Fruit fly (Drosophila melanogaster): ENCODE measurements around the gene CG43077.

Gene CG43077

DNA sequence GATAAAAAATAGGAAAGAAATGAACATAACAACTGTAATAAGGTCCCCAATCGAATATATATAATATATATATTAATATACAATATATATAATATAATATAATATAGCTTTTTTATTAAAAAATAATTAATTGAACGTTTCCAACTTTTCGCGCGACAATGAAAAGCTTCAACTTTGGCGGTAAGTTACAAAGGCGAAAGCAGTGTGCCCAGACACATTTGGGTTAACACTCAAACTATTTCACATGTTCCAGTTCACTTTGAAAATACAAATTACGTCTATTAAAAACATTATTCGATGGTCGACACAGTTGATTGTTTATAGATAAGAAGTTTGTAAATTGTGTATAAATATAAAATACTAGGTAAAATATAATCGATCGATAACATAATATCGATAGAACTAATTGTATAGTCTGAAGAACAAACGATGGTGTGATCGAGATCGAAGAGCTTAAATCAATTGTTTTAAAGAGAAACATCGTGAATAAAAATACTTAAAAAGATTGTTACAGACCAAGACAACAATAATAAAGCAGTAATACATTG lies 37.9 kb upstream of the CG43077 start:
- TF ChIP-seq Smox (GFP tag; optimal IDR thresholded peaks at IDR 0.05) (no peak), CG4318 (GFP tag; optimal IDR thresholded peaks at IDR 0.05) (no peak), Hr39 (GFP tag; optimal IDR thresholded peaks at IDR 0.05) (no peak), CG11762 (GFP tag; optimal IDR thresholded peaks at IDR 0.05; ENCODE audit: insufficient read depth) (no peak), CG6276 (GFP tag; optimal IDR thresholded peaks at IDR 0.05) (no peak), Sox102F (GFP tag; optimal IDR thresholded peaks at IDR 0.05) (no peak), pdm3 (GFP tag; optimal IDR thresholded peaks at IDR 0.05) (no peak), CG7368 (GFP tag; optimal IDR thresholded peaks at IDR 0.05) (no peak)

dm6 chrX:17105707-17106106 lies 37.4 kb upstream of the CG43077 start, which contains the start of gene Arpc3B:
Arpc3B (minus strand) TSS chrX:17105852.
- TF ChIP-seq Hr38 (GFP tag; optimal IDR thresholded peaks at IDR 0.05) (no peak), Eip78C (GFP tag) (peak; percentile 11)

dm6 chrX:17093900-17094446 lies 25.6 kb upstream of the CG43077 start:
- TF ChIP-seq Eip78C (GFP tag), result peak; percentile 0
- no peak for TF ChIP-seq CG1621 (tag; optimal IDR thresholded peaks at IDR 0.05)

DNA sequence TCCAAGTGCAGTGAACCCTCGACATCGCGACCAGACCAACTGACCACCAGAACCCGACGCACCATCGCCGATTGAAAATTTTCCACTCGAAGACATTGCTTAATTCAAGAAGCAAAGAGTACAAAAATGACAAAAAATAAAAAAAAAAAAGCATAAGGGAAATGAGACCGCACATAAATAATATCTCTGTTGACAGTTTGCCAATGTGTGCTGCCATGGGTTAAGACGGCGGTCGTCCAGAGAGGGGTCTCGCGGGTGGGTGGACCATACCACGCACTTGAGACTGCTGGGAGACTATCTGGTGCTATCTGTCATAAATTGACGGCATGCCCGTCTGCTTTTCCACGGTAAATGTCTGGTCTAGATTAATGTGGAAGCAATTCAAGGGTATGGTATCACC lies 25.1 kb upstream of the CG43077 start:
- no peak for TF ChIP-seq CG3919 (GFP tag; optimal IDR thresholded peaks at IDR 0.05)
- TF ChIP-seq svp (GFP tag), result peak; percentile 55
- TF ChIP-seq cyc (GFP tag; optimal IDR thresholded peaks at IDR 0.05), result peak; percentile 17

DNA sequence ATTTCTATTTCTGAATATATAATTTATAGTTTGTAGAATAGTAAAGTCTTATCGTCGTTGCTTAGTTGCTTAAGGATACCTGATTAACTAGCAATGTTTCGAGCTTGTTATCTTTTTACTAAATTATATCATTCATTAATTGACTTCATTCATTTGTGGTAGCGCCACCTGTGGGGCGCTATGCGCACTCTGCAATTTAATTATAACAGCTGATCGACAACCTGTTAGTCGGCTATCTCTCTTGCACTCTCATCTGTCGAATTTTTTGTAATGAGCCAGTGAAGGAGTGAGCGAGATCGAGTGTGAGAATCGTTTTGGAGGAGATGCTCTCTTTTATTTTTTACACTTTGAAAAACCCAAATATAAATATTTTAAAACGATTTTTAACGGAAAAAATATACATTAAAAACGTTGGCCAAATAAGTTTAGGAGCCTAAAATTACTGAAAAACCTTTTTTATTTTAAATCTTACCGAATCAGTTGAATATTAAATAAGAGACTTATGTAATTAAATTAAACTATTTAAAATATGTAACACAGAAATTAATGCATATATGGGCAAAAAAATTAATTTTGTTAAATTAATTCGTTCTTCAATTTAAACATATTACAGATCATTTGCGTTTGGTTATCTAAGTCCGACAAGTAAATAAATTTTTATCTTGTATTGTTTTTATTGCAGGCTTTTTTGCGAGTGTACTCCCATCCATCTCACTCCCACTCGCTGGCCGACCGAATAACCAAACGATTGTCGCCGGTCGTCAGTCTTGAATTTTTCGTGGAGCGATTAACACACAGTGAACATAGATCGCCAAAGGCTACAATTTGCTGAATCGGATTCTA lies 23.0 kb upstream of the CG43077 start, which contains the start of the genes CG16700 and CG4991:
Gene CG16700, plus strand, starts transcription at position 793 of the 843 bp plus-strand sequence.
Gene CG4991, plus strand, starts transcription at position 793 of the 843 bp plus-strand sequence.
- TF ChIP-seq eg (GFP tag; IDR thresholded peaks at IDR 0.05), result peak; percentile 73
- no peak for TF ChIP-seq fd85E (GFP tag; optimal IDR thresholded peaks at IDR 0.05)
- TF ChIP-seq Eip75B (GFP tag; optimal IDR thresholded peaks at IDR 0.05), result peak; percentile 56
- peak; percentile 92 for TF ChIP-seq svp (GFP tag)
- TF ChIP-seq CG1621 (tag; optimal IDR thresholded peaks at IDR 0.05), result no peak
- TF ChIP-seq Eip78C (GFP tag), result peak; percentile 95
- peak; percentile 63 for TF ChIP-seq Hr4 (GFP tag; optimal IDR thresholded peaks at IDR 0.05)
- peak; percentile 70 for TF ChIP-seq topi (GFP tag; optimal IDR thresholded peaks at IDR 0.05)
- TF ChIP-seq CG9139 (GFP tag; optimal IDR thresholded peaks at IDR 0.05), result peak; percentile 0
- peak in 1 of 2 experiments; percentile 86 for TF ChIP-seq salr (GFP tag; optimal IDR thresholded peaks at IDR 0.05)
- peak; percentile 84 for TF ChIP-seq CG8632 (GFP tag; optimal IDR thresholded peaks at IDR 0.05)
- TF ChIP-seq CG31627 (GFP tag; optimal IDR thresholded peaks at IDR 0.05), result peak; percentile 52
- TF ChIP-seq CG32006 (GFP tag; optimal IDR thresholded peaks at IDR 0.05), result peak; percentile 87
- TF ChIP-seq lz (GFP tag; optimal IDR thresholded peaks at IDR 0.05), result peak; percentile 69
- peak; percentile 38 for TF ChIP-seq fkh (GFP tag; optimal IDR thresholded peaks at IDR 0.05)
- no peak for TF ChIP-seq fd59A (GFP tag; optimal IDR thresholded peaks at IDR 0.05)
- peak; percentile 79 for TF ChIP-seq CG34406 (GFP tag; optimal IDR thresholded peaks at IDR 0.05)
- peak; percentile 8 for TF ChIP-seq Ets21C (GFP tag; optimal IDR thresholded peaks at IDR 0.05)
- peak; percentile 17 for TF ChIP-seq Sox102F (GFP tag; optimal IDR thresholded peaks at IDR 0.05)
- peak; percentile 63 for TF ChIP-seq CG6808 (GFP tag; optimal IDR thresholded peaks at IDR 0.05)
- TF ChIP-seq Blimp-1 (GFP tag; optimal IDR thresholded peaks at IDR 0.05), result peak; percentile 60
- peak; percentile 70 for TF ChIP-seq achi (GFP tag; optimal IDR thresholded peaks at IDR 0.05)
- peak; percentile 66 for TF ChIP-seq dsx (GFP tag; optimal IDR thresholded peaks at IDR 0.05; ENCODE audit: poor library complexity, severe bottlenecking)
- peak; percentile 42 for TF ChIP-seq Sox14 (GFP tag; optimal IDR thresholded peaks at IDR 0.05)
- TF ChIP-seq esn (GFP tag; optimal IDR thresholded peaks at IDR 0.05), result peak; percentile 83
- peak; percentile 80 for TF ChIP-seq CG10631 (GFP tag; optimal IDR thresholded peaks at IDR 0.05)
- peak; percentile 75 for TF ChIP-seq CG4318 (GFP tag; optimal IDR thresholded peaks at IDR 0.05)
- TF ChIP-seq Eip93F (GFP tag; optimal IDR thresholded peaks at IDR 0.05), result no peak
- no peak for TF ChIP-seq CG6854 (GFP tag; optimal IDR thresholded peaks at IDR 0.05)
- peak; percentile 79 for TF ChIP-seq CG8119 (GFP tag; IDR thresholded peaks at IDR 0.05)
- peak; percentile 64 for TF ChIP-seq cyc (GFP tag; optimal IDR thresholded peaks at IDR 0.05)
- peak; percentile 76 for TF ChIP-seq CG6276 (GFP tag; optimal IDR thresholded peaks at IDR 0.05)
- TF ChIP-seq OdsH (GFP tag; optimal IDR thresholded peaks at IDR 0.05), result peak; percentile 77
- peak; percentile 10 for TF ChIP-seq Hr39 (GFP tag; optimal IDR thresholded peaks at IDR 0.05)
- peak; percentile 73 for TF ChIP-seq CG3919 (GFP tag; optimal IDR thresholded peaks at IDR 0.05)

Measured in whole organism, prepupa.